Fruit fly (Drosophila melanogaster) whole organism, prepupa: ENCODE measurements around the gene CG31161.
A peak's percentile ranks its signal among the peaks of the same experiment; 100 is the strongest.

ENCODE experiments used
- Blimp-1 ChIP-seq: fragments of 200-800 bp; sonication (Bioruptor generic); optimal IDR thresholded peaks from 3 replicates; lab custom pipeline; 2017; ENCODE audit warnings: missing biosample characterization, missing genetic modification characterization, mild to moderate bottlenecking, moderate library complexity, missing genetic modification reagents
- CG15336 ChIP-seq: fragments of 200-800 bp; sonication (Bioruptor generic); IDR thresholded peaks from 2 replicates; pipeline ENCODE4 v1.3.6; 2022; ENCODE audit warnings: missing biosample characterization, missing genetic modification characterization
- CG16779 ChIP-seq: fragments of 200-800 bp; sonication (Bioruptor generic); optimal IDR thresholded peaks from 3 replicates; lab custom pipeline; 2017; ENCODE audit warnings: missing biosample characterization, mild to moderate bottlenecking, missing genetic modification characterization
- CG31627 ChIP-seq: fragments of 200-800 bp; sonication (Bioruptor generic); optimal IDR thresholded peaks from 3 replicates; lab custom pipeline; 2016; ENCODE audit warnings: missing biosample characterization, missing genetic modification characterization

DNA sequence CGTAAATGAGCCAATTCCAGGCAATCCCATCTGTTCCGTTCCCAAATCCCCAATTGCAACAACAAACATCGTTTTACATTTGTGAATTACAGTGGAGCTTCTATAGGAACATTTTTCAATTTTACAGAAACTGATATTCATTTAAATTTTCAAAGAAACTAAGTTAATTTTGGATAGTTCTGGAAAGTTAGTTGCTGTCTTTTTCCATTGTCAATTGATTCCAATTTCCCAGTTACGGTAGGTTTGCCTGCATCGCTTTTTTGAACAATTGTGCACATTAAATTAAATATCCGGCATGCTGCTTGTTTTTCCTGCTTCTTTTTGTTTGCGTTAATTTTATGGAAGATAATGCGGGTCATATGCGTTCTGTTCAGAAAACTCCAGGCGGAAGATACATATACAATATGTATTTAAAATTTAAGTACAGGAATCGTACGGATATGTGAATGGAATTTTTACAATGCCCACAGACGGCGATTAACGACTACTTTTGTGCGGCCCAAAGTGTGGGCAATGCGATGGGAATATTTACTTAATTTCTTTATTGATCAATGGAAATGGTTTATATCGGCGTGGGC, 11.7 kb downstream of the CG31161 start:
- TF ChIP-seq CG15336 (GFP tag; lab: Robert Waterston, UW) = peak; percentile 27; the same call in 1 of the 2 replicates
- no peak for TF ChIP-seq CG16779 (tag; lab: Kevin White, UChicago)
- peak; percentile 17 for TF ChIP-seq Blimp-1
- TF ChIP-seq CG31627 (GFP tag; lab: Kevin White, UChicago) = peak; percentile 95
